Fruit fly (Drosophila melanogaster) whole organism, prepupa: ENCODE data around the gene wdn.

ENCODE experiments used
- Blimp-1 ChIP-seq: fragments of 200-800 bp; sonication (Bioruptor generic); optimal IDR thresholded peaks from 3 replicates; lab custom pipeline; 2017; ENCODE audit warnings: missing biosample characterization, missing genetic modification characterization, mild to moderate bottlenecking, moderate library complexity, missing genetic modification reagents
- CG10669 ChIP-seq: fragments of 200-800 bp; sonication (Bioruptor generic); optimal IDR thresholded peaks from 3 replicates; lab custom pipeline; 2018; ENCODE audit warnings: missing biosample characterization, mild to moderate bottlenecking, missing genetic modification characterization, moderate library complexity
- CG11294 ChIP-seq: fragments of 200-800 bp; sonication (Bioruptor generic); IDR thresholded peaks from 2 replicates; pipeline ENCODE4 v1.3.6; 2022; ENCODE audit warnings: missing biosample characterization, missing genetic modification characterization
- CG11762 ChIP-seq: fragments of 200-800 bp; sonication (Bioruptor generic); optimal IDR thresholded peaks from 3 replicates; lab custom pipeline; 2016; ENCODE audit warnings: missing biosample characterization, missing genetic modification characterization; ENCODE audit not compliant: insufficient read depth
- CG11902 ChIP-seq: fragments of 200-800 bp; sonication (Bioruptor generic); optimal IDR thresholded peaks from 3 replicates; lab custom pipeline; 2016; ENCODE audit warnings: missing biosample characterization, missing genetic modification characterization
- CG15336 ChIP-seq: fragments of 200-800 bp; sonication (Bioruptor generic); IDR thresholded peaks from 2 replicates; pipeline ENCODE4 v1.3.6; 2022; ENCODE audit warnings: missing biosample characterization, missing genetic modification characterization
- CG1621 ChIP-seq: fragments of 200-800 bp; sonication (Bioruptor generic); optimal IDR thresholded peaks from 3 replicates; lab custom pipeline; 2018; ENCODE audit warnings: missing biosample characterization, mild to moderate bottlenecking, missing genetic modification characterization
- CG3032 ChIP-seq: fragments of 200-800 bp; optimal IDR thresholded peaks from 2 replicates; lab custom pipeline; 2019; ENCODE audit warnings: missing biosample characterization, mild to moderate bottlenecking, missing genetic modification characterization, moderate library complexity
- CG31627 ChIP-seq: fragments of 200-800 bp; sonication (Bioruptor generic); optimal IDR thresholded peaks from 3 replicates; lab custom pipeline; 2016; ENCODE audit warnings: missing biosample characterization, missing genetic modification characterization
- CG34406 ChIP-seq: fragments of 200-800 bp; sonication (Bioruptor generic); optimal IDR thresholded peaks from 3 replicates; lab custom pipeline; 2016; ENCODE audit warnings: missing biosample characterization, missing genetic modification characterization
- CG3919 ChIP-seq: fragments of 200-800 bp; sonication (Bioruptor generic); optimal IDR thresholded peaks from 3 replicates; lab custom pipeline; 2016; ENCODE audit warnings: missing biosample characterization, missing genetic modification characterization
- CG6163 ChIP-seq: fragments of 200-800 bp; sonication (Bioruptor generic); IDR thresholded peaks from 3 replicates; pipeline ENCODE4 v1.3.6; 2022; ENCODE audit warnings: missing biosample characterization, missing genetic modification characterization
- CG6276 ChIP-seq: fragments of 200-800 bp; sonication (Bioruptor generic); optimal IDR thresholded peaks from 2 replicates; lab custom pipeline; 2017; ENCODE audit warnings: missing biosample characterization, mild to moderate bottlenecking, missing genetic modification characterization
- CG6792 ChIP-seq: fragments of 200-800 bp; sonication (Bioruptor generic); optimal IDR thresholded peaks from 3 replicates; lab custom pipeline; 2016; ENCODE audit warnings: missing biosample characterization, missing genetic modification characterization
- CG6808 ChIP-seq: fragments of 200-800 bp; sonication (Bioruptor generic); optimal IDR thresholded peaks from 3 replicates; lab custom pipeline; 2017; ENCODE audit warnings: missing biosample characterization, missing genetic modification characterization, mild to moderate bottlenecking, moderate library complexity, missing genetic modification reagents
- CG7368 ChIP-seq: fragments of 200-800 bp; sonication (Bioruptor generic); optimal IDR thresholded peaks from 3 replicates; lab custom pipeline; 2016; ENCODE audit warnings: missing biosample characterization, missing genetic modification characterization
- CG8319 ChIP-seq: fragments of 200-800 bp; sonication (Bioruptor generic); optimal IDR thresholded peaks from 3 replicates; lab custom pipeline; 2016; ENCODE audit warnings: missing biosample characterization, missing genetic modification characterization
- CG8632 ChIP-seq: fragments of 200-800 bp; sonication (Bioruptor generic); optimal IDR thresholded peaks from 3 replicates; lab custom pipeline; 2016; ENCODE audit warnings: missing biosample characterization, missing genetic modification characterization
- CG9139 ChIP-seq: fragments of 200-800 bp; sonication (Bioruptor generic); optimal IDR thresholded peaks from 3 replicates; lab custom pipeline; 2017; ENCODE audit warnings: missing biosample characterization, mild to moderate bottlenecking, missing genetic modification characterization
- Eip93F ChIP-seq: fragments of 200-800 bp; sonication (Bioruptor generic); optimal IDR thresholded peaks from 2 replicates; lab custom pipeline; 2016; ENCODE audit warnings: missing biosample characterization, mild to moderate bottlenecking, missing genetic modification characterization
- Ets21C ChIP-seq: fragments of 200-800 bp; sonication (Bioruptor generic); optimal IDR thresholded peaks from 3 replicates; lab custom pipeline; 2016; ENCODE audit warnings: missing biosample characterization, missing genetic modification characterization
- Hr39 ChIP-seq: fragments of 200-800 bp; sonication (Bioruptor generic); optimal IDR thresholded peaks from 2 replicates; lab custom pipeline; 2016; ENCODE audit warnings: missing biosample characterization, missing genetic modification characterization
- Met ChIP-seq: fragments of 200-800 bp; sonication (Bioruptor generic); optimal IDR thresholded peaks from 3 replicates; lab custom pipeline; 2016; ENCODE audit warnings: missing biosample characterization, missing genetic modification characterization
- OdsH ChIP-seq: fragments of 200-800 bp; sonication (Bioruptor generic); optimal IDR thresholded peaks from 3 replicates; lab custom pipeline; 2016; ENCODE audit warnings: missing biosample characterization, missing genetic modification characterization
- Sox102F ChIP-seq: fragments of 200-800 bp; sonication (Bioruptor generic); optimal IDR thresholded peaks from 2 replicates; lab custom pipeline; 2016; ENCODE audit warnings: missing biosample characterization, mild to moderate bottlenecking, missing genetic modification characterization
- achi ChIP-seq: fragments of 200-800 bp; sonication (Bioruptor generic); optimal IDR thresholded peaks from 3 replicates; lab custom pipeline; 2016; ENCODE audit warnings: missing biosample characterization, missing genetic modification characterization
- cyc ChIP-seq: fragments of 200-800 bp; sonication (Bioruptor generic); optimal IDR thresholded peaks from 3 replicates; lab custom pipeline; 2016; ENCODE audit warnings: missing biosample characterization, missing genetic modification characterization
- dac ChIP-seq: fragments of 200-800 bp; sonication (Bioruptor generic); optimal IDR thresholded peaks from 2 replicates; lab custom pipeline; 2017; ENCODE audit warnings: missing biosample characterization, mild to moderate bottlenecking, missing genetic modification characterization
- dsx ChIP-seq: fragments of 200-800 bp; optimal IDR thresholded peaks from 3 replicates; lab custom pipeline; 2019; ENCODE audit warnings: missing biosample characterization, mild to moderate bottlenecking, missing genetic modification characterization, moderate library complexity; ENCODE audit not compliant: poor library complexity, severe bottlenecking
- eg ChIP-seq: fragments of 200-800 bp; sonication (Bioruptor generic); IDR thresholded peaks from 3 replicates; pipeline ENCODE4 v1.3.6; 2022; ENCODE audit warnings: missing biosample characterization, missing genetic modification characterization
- esn ChIP-seq: fragments of 200-800 bp; sonication (Bioruptor generic); optimal IDR thresholded peaks from 2 replicates; lab custom pipeline; 2016; ENCODE audit warnings: missing biosample characterization, mild to moderate bottlenecking, missing genetic modification characterization, moderate library complexity
- fd59A ChIP-seq: fragments of 200-800 bp; sonication (Bioruptor generic); optimal IDR thresholded peaks from 2 replicates; lab custom pipeline; 2017; ENCODE audit warnings: missing biosample characterization, mild to moderate bottlenecking, missing genetic modification characterization, missing genetic modification reagents
- fd85E ChIP-seq: fragments of 200-800 bp; sonication (Bioruptor generic); optimal IDR thresholded peaks from 3 replicates; lab custom pipeline; 2016; ENCODE audit warnings: missing biosample characterization, missing genetic modification characterization
- fkh ChIP-seq: fragments of 200-800 bp; sonication (Bioruptor generic); optimal IDR thresholded peaks from 3 replicates; lab custom pipeline; 2017; ENCODE audit warnings: missing biosample characterization, mild to moderate bottlenecking, missing genetic modification characterization, moderate library complexity
- lz ChIP-seq: fragments of 200-800 bp; sonication (Bioruptor generic); optimal IDR thresholded peaks from 3 replicates; lab custom pipeline; 2016; ENCODE audit warnings: missing biosample characterization, missing genetic modification characterization
- pdm3 ChIP-seq: fragments of 200-800 bp; sonication (Bioruptor generic); optimal IDR thresholded peaks from 3 replicates; lab custom pipeline; 2016; ENCODE audit warnings: missing biosample characterization, missing genetic modification characterization
- ss ChIP-seq, 2 experiments: fragments of 200-800 bp; sonication (Bioruptor generic); optimal IDR thresholded peaks; 2 replicates in 1 of 2; 3 replicates in 1 of 2; lab custom pipeline; 2017 to 2018; ENCODE audit warnings: mild to moderate bottlenecking in 2 of 2, missing biosample characterization in 2 of 2, missing genetic modification characterization in 2 of 2, moderate library complexity in 1 of 2
- svp ChIP-seq: fragments of 200-800 bp; sonication (Bioruptor generic); peaks from one replicate; lab custom pipeline; 2016; ENCODE audit warnings: missing biosample characterization, missing genetic modification characterization
- topi ChIP-seq: fragments of 200-800 bp; sonication (Bioruptor generic); optimal IDR thresholded peaks from 3 replicates; lab custom pipeline; 2016; ENCODE audit warnings: missing biosample characterization, missing genetic modification characterization
- vri ChIP-seq: fragments of 200-800 bp; sonication (Bioruptor generic); optimal IDR thresholded peaks from 3 replicates; lab custom pipeline; 2016; ENCODE audit warnings: missing biosample characterization, mild to moderate bottlenecking, missing genetic modification characterization

The wdn gene

dm6 chr3R:28857287-28858024 lies 46.3 kb upstream of the wdn start (continued):
- peak; percentile 46 for TF ChIP-seq dsx
- peak; percentile 47 for TF ChIP-seq pdm3 (GFP tag; lab: Kevin White, UChicago)
- peak; percentile 29 for TF ChIP-seq Hr39 (GFP tag; lab: Kevin White, UChicago)
- no peak for TF ChIP-seq vri (GFP tag; lab: Kevin White, UChicago)
- no peak for TF ChIP-seq lz (GFP tag; lab: Kevin White, UChicago)
- TF ChIP-seq esn: peak; percentile 39

dm6 chr3R:28856829-28857228 lies 45.7 kb upstream of the wdn start:
- no peak for TF ChIP-seq dac (GFP tag; lab: Kevin White, UChicago)
- TF ChIP-seq fkh: no peak
- no peak for TF ChIP-seq pdm3 (GFP tag; lab: Kevin White, UChicago)
- no peak for TF ChIP-seq Eip93F (GFP tag; lab: Kevin White, UChicago)
- TF ChIP-seq fd59A (GFP tag; lab: Kevin White, UChicago): no peak
- TF ChIP-seq topi (GFP tag; lab: Kevin White, UChicago): no peak
- TF ChIP-seq dsx: no peak
- TF ChIP-seq Met (GFP tag; lab: Kevin White, UChicago): no peak
- TF ChIP-seq cyc (GFP tag; lab: Kevin White, UChicago): no peak
- no peak for TF ChIP-seq CG3919 (GFP tag; lab: Kevin White, UChicago)
- TF ChIP-seq CG10669 (GFP tag; lab: Kevin White, UChicago): no peak
- TF ChIP-seq CG11762 (GFP tag; lab: Kevin White, UChicago): no peak
- TF ChIP-seq esn: no peak

- TF ChIP-seq Sox102F (GFP tag; lab: Kevin White, UChicago) (no peak), fkh (peak; percentile 60), CG6276 (GFP tag; lab: Kevin White, UChicago) (no peak), CG11294 (GFP tag; lab: Robert Waterston, UW) (no peak)
These were observed 45.0 kb upstream of the wdn start for dm6 chr3R:28856140-28856539.

- TF ChIP-seq CG9139: no peak
- peak; percentile 38 for TF ChIP-seq pdm3 (GFP tag; lab: Kevin White, UChicago)
- peak; percentile 41 for TF ChIP-seq CG34406
- TF ChIP-seq fd59A (GFP tag; lab: Kevin White, UChicago): peak; percentile 10
- peak; percentile 31 for TF ChIP-seq CG3032
- peak; percentile 40 for TF ChIP-seq CG6808 (GFP tag; lab: Kevin White, UChicago)
- no peak for TF ChIP-seq CG31627 (GFP tag; lab: Kevin White, UChicago)
- TF ChIP-seq CG8319 (GFP tag; lab: Kevin White, UChicago): peak; percentile 13
- peak; percentile 44 for TF ChIP-seq CG10669 (GFP tag; lab: Kevin White, UChicago)
- no peak for TF ChIP-seq Eip93F (GFP tag; lab: Kevin White, UChicago)
- no peak for TF ChIP-seq Blimp-1 (GFP tag; lab: Kevin White, UChicago)
- TF ChIP-seq vri (GFP tag; lab: Kevin White, UChicago): no peak
- TF ChIP-seq CG11902 (GFP tag; lab: Kevin White, UChicago): no peak
- TF ChIP-seq OdsH (GFP tag; lab: Kevin White, UChicago): peak; percentile 63
- no peak for TF ChIP-seq CG11294 (GFP tag; lab: Robert Waterston, UW)
- TF ChIP-seq CG1621: no peak
- peak; percentile 24 for TF ChIP-seq Met (GFP tag; lab: Kevin White, UChicago)
- no peak; the same call in 2 of the 3 replicates for TF ChIP-seq eg (GFP tag; lab: Robert Waterston, UW)
- TF ChIP-seq Ets21C (GFP tag; lab: Kevin White, UChicago): no peak
- no peak for TF ChIP-seq dsx
- TF ChIP-seq CG6276 (GFP tag; lab: Kevin White, UChicago): peak; percentile 57
- peak; percentile 5 for TF ChIP-seq Hr39 (GFP tag; lab: Kevin White, UChicago)
- TF ChIP-seq achi (GFP tag; lab: Kevin White, UChicago): peak; percentile 58
- TF ChIP-seq CG8632 (GFP tag; lab: Kevin White, UChicago): peak; percentile 33
- TF ChIP-seq CG7368 (GFP tag; lab: Kevin White, UChicago): peak; percentile 25
- peak; percentile 62; the same call in 1 of the 3 replicates for TF ChIP-seq CG6163 (GFP tag; lab: Robert Waterston, UW)
- no peak for TF ChIP-seq Sox102F (GFP tag; lab: Kevin White, UChicago)
- peak; percentile 57 for TF ChIP-seq CG3919 (GFP tag; lab: Kevin White, UChicago)
- peak; percentile 25 for TF ChIP-seq CG6792 (GFP tag; lab: Kevin White, UChicago)
- TF ChIP-seq fd85E (GFP tag; lab: Kevin White, UChicago): no peak
- no peak for TF ChIP-seq cyc (GFP tag; lab: Kevin White, UChicago)
- TF ChIP-seq dac (GFP tag; lab: Kevin White, UChicago): peak; percentile 53
- peak; percentile 75 for TF ChIP-seq svp (GFP tag; lab: Kevin White, UChicago)
- no peak for TF ChIP-seq CG11762 (GFP tag; lab: Kevin White, UChicago)
- TF ChIP-seq ss (GFP tag; optimal IDR thresholded peaks at IDR 0.05; lab: Kevin White, UChicago): peak; percentile 18 to 36
- peak; percentile 47 for TF ChIP-seq esn
- TF ChIP-seq CG15336 (GFP tag; lab: Robert Waterston, UW): no peak
These were observed 40.8 kb upstream of the wdn start for dm6 chr3R:28851966-28852377.
